Worm (Caenorhabditis elegans): ENCODE measurements around the gene fbxb-17.

The fbxb-17 gene

ce11 chrII:1646199-1646598 is 30.0 kb upstream of the fbxb-17 start, which contains the start of gene ZC204.17:
TSS of gene ZC204.17 (minus strand) at chrII:1646299.
- TF ChIP-seq madf-5 (GFP tag; IDR thresholded peaks at IDR 0.05) (no peak), sdz-12 (GFP tag; optimal IDR thresholded peaks at IDR 0.05) (no peak), dve-1 (tag; optimal IDR thresholded peaks at IDR 0.05; ENCODE audit: insufficient read depth) (no peak), aly-2 (tag; optimal IDR thresholded peaks at IDR 0.05) (no peak)

ce11 chrII:1648768-1649167 is 27.4 kb upstream of the fbxb-17 start, which contains the start of gene fbxb-21:
TSS of gene fbxb-21 (minus strand) at chrII:1648868.
- TF ChIP-seq Y75B8A.6 (GFP tag; IDR thresholded peaks at IDR 0.05): no peak
- no peak for TF ChIP-seq saeg-2 (GFP tag; IDR thresholded peaks at IDR 0.05)
- TF ChIP-seq madf-9 (GFP tag; conservative IDR thresholded peaks at IDR 0.05): no peak

- TF ChIP-seq fos-1 (tag; optimal IDR thresholded peaks at IDR 0.05): no peak
Measured at ce11 chrII:1650502-1650901, 25.7 kb upstream of the fbxb-17 start, which contains the start of gene fbxb-20. TSS of gene fbxb-20 (minus strand) at chrII:1650602.

ce11 chrII:1651804-1652203 is 24.4 kb upstream of the fbxb-17 start, which contains the start of gene fbxb-16:
TSS of gene fbxb-16 (minus strand) at chrII:1651904.
- TF ChIP-seq unc-39 (tag; optimal IDR thresholded peaks at IDR 0.05) (no peak), lin-1 (GFP tag; IDR thresholded peaks at IDR 0.05) (no peak), rbr-2 (tag; optimal IDR thresholded peaks at IDR 0.05) (no peak), ctbp-1 (GFP tag; IDR thresholded peaks at IDR 0.05) (no peak), aly-2 (tag; optimal IDR thresholded peaks at IDR 0.05) (no peak), nhr-10 (tag; optimal IDR thresholded peaks at IDR 0.05) (no peak), madf-9 (GFP tag; conservative IDR thresholded peaks at IDR 0.05) (no peak), dpl-1 (GFP tag; optimal IDR thresholded peaks at IDR 0.05) (no peak), set-16 (GFP tag; IDR thresholded peaks at IDR 0.05) (no peak), Y105C5A.15 (GFP tag; IDR thresholded peaks at IDR 0.05) (no peak), ZK546.5 (tag; optimal IDR thresholded peaks at IDR 0.05) (no peak), daf-12 (tag; optimal IDR thresholded peaks at IDR 0.05) (no peak), ceh-44 (GFP tag; IDR thresholded peaks at IDR 0.05) (no peak), lin-13 (GFP tag; optimal IDR thresholded peaks at IDR 0.05) (no peak), vab-7 (GFP tag; IDR thresholded peaks at IDR 0.05) (no peak), F26F4.8 (GFP tag; conservative IDR thresholded peaks at IDR 0.05) (no peak), hif-1 (tag; optimal IDR thresholded peaks at IDR 0.05) (no peak), mep-1 (tag; optimal IDR thresholded peaks at IDR 0.05) (no peak), dve-1 (tag; optimal IDR thresholded peaks at IDR 0.05; ENCODE audit: insufficient read depth) (no peak), aha-1 (tag) (no peak)

- TF ChIP-seq ceh-20 (GFP tag; IDR thresholded peaks at IDR 0.05) (no peak), nhr-25 (tag; optimal IDR thresholded peaks at IDR 0.05; ENCODE audit: borderline replicate concordance, insufficient read depth) (no peak), daf-19 (GFP tag; conservative IDR thresholded peaks at IDR 0.05) (no peak), mes-2 (tag; optimal IDR thresholded peaks at IDR 0.05; ENCODE audit: poor library complexity, severe bottlenecking) (no peak), hif-1 (tag; optimal IDR thresholded peaks at IDR 0.05) (no peak), zfp-3 (GFP tag; conservative IDR thresholded peaks at IDR 0.05) (no peak), ceh-62 (tag; optimal IDR thresholded peaks at IDR 0.05) (no peak)
Measured at ce11 chrII:1653397-1653796, 22.8 kb upstream of the fbxb-17 start, which contains the start of gene fbxb-15. TSS of gene fbxb-15 (minus strand) at chrII:1653497.

ce11 chrII:1654917-1655316 is 21.3 kb upstream of the fbxb-17 start, which contains the start of gene btb-12:
TSS of gene btb-12 (plus strand) at chrII:1655217.
- TF ChIP-seq D1046.2 (GFP tag; IDR thresholded peaks at IDR 0.05) (no peak), saeg-2 (GFP tag; IDR thresholded peaks at IDR 0.05) (no peak), attf-4 (tag; optimal IDR thresholded peaks at IDR 0.05) (no peak), dve-1 (tag; optimal IDR thresholded peaks at IDR 0.05; ENCODE audit: insufficient read depth) (no peak), mes-2 (tag; optimal IDR thresholded peaks at IDR 0.05; ENCODE audit: poor library complexity, severe bottlenecking) (no peak), T20F7.1 (GFP tag; optimal IDR thresholded peaks at IDR 0.05) (no peak), aly-2 (tag; optimal IDR thresholded peaks at IDR 0.05) (no peak)

All from whole organism, L4 larva.